Fruit fly (Drosophila melanogaster) whole organism, embryonic: Measurements from ENCODE around the gene CG1986.

Experiments used
- CG10267 ChIP-seq: fragments of 200-800 bp; sonication (Bioruptor generic); optimal IDR thresholded peaks from 2 replicates; lab custom pipeline; 2018; ENCODE audit warnings: missing biosample characterization, mild to moderate bottlenecking, missing genetic modification characterization, moderate library complexity
- CG10274 ChIP-seq: fragments of 200-800 bp; sonication (Bioruptor generic); optimal IDR thresholded peaks from 3 replicates; lab custom pipeline; 2017; ENCODE audit warnings: missing biosample characterization, mild to moderate bottlenecking, missing genetic modification characterization
- CG10543 ChIP-seq: fragments of 200-800 bp; sonication (Bioruptor generic); optimal IDR thresholded peaks from 3 replicates; lab custom pipeline; 2017; ENCODE audit warnings: missing biosample characterization, mild to moderate bottlenecking, missing genetic modification characterization, moderate library complexity
- CG10959 ChIP-seq: fragments of 200-800 bp; sonication (Bioruptor generic); IDR thresholded peaks from 2 replicates; pipeline ENCODE4 v1.3.6; 2022; ENCODE audit warnings: missing biosample characterization, missing genetic modification characterization
- CG12155 ChIP-seq: fragments of 200-800 bp; sonication (Bioruptor generic); optimal IDR thresholded peaks from 3 replicates; lab custom pipeline; 2016; ENCODE audit warnings: missing biosample characterization, missing genetic modification characterization
- CG12744 ChIP-seq: fragments of 200-800 bp; sonication (Bioruptor generic); optimal IDR thresholded peaks from 2 replicates; lab custom pipeline; 2016; ENCODE audit warnings: missing biosample characterization, missing genetic modification characterization
- CG13296 ChIP-seq: fragments of 200-800 bp; sonication (Bioruptor generic); optimal IDR thresholded peaks from 3 replicates; lab custom pipeline; 2018; ENCODE audit warnings: missing biosample characterization, mild to moderate bottlenecking, missing genetic modification characterization
- CG14014 ChIP-seq: fragments of 200-800 bp; sonication (Bioruptor generic); IDR thresholded peaks from 2 replicates; pipeline ENCODE4 v1.3.6; 2022; ENCODE audit warnings: missing biosample characterization, missing genetic modification characterization
- CG14050 ChIP-seq: fragments of 200-800 bp; sonication (Bioruptor generic); IDR thresholded peaks from 3 replicates; pipeline ENCODE4 v1.3.6; 2022; ENCODE audit warnings: missing biosample characterization, missing genetic modification characterization
- CG15269 ChIP-seq: fragments of 200-800 bp; sonication (Bioruptor generic); optimal IDR thresholded peaks from 2 replicates; lab custom pipeline; 2018; ENCODE audit warnings: missing biosample characterization, mild to moderate bottlenecking, missing genetic modification characterization, moderate library complexity
- CG17385 ChIP-seq: fragments of 200-800 bp; sonication (Bioruptor generic); optimal IDR thresholded peaks from 3 replicates; lab custom pipeline; 2018; ENCODE audit warnings: missing biosample characterization, mild to moderate bottlenecking, missing genetic modification characterization
- CG18764 ChIP-seq: fragments of 200-800 bp; sonication (Bioruptor generic); optimal IDR thresholded peaks from 3 replicates; lab custom pipeline; 2016; ENCODE audit warnings: missing biosample characterization, missing genetic modification characterization
- CG2678 ChIP-seq: fragments of 200-800 bp; sonication (Bioruptor generic); optimal IDR thresholded peaks from 3 replicates; lab custom pipeline; 2019; ENCODE audit warnings: missing biosample characterization, mild to moderate bottlenecking, missing genetic modification characterization, moderate library complexity
- CG31388 ChIP-seq: fragments of 200-800 bp; sonication (Bioruptor generic); optimal IDR thresholded peaks from 2 replicates; lab custom pipeline; 2016; ENCODE audit warnings: missing biosample characterization, missing genetic modification characterization
- CG32767 ChIP-seq: fragments of 200-800 bp; sonication (Bioruptor generic); IDR thresholded peaks from 2 replicates; pipeline ENCODE4 v1.3.6; 2022; ENCODE audit warnings: missing biosample characterization, missing genetic modification characterization
- CG5245 ChIP-seq: fragments of 200-800 bp; sonication (Bioruptor generic); optimal IDR thresholded peaks from 3 replicates; lab custom pipeline; 2016; ENCODE audit warnings: missing biosample characterization, missing genetic modification characterization
- CG6272 ChIP-seq: fragments of 200-800 bp; sonication (Bioruptor generic); IDR thresholded peaks from 2 replicates; pipeline ENCODE4 v1.3.6; 2022; ENCODE audit warnings: missing biosample characterization, missing genetic modification characterization
- CG7963 ChIP-seq: fragments of 200-800 bp; sonication (Bioruptor generic); IDR thresholded peaks from 3 replicates; pipeline ENCODE4 v1.3.6; 2022; ENCODE audit warnings: missing biosample characterization, missing genetic modification characterization; ENCODE audit not compliant: partially characterized antibody
- CG8290 ChIP-seq, 3 experiments: fragments of 200-800 bp; sonication (Bioruptor generic); optimal IDR thresholded peaks; 2 replicates each; lab custom pipeline; 2016 to 2019; ENCODE audit warnings: missing biosample characterization in 3 of 3, missing genetic modification characterization in 3 of 3, mild to moderate bottlenecking in 2 of 3, moderate library complexity in 1 of 3
- CG8478 ChIP-seq: fragments of >200 bp; optimal IDR thresholded peaks from 2 replicates; lab custom pipeline; 2018
- CG8944 ChIP-seq: fragments of 200-800 bp; sonication (Bioruptor generic); optimal IDR thresholded peaks from 3 replicates; lab custom pipeline; 2016; ENCODE audit warnings: missing biosample characterization, missing genetic modification characterization
- CTCF ChIP-seq: fragments of 200-800 bp; sonication (Bioruptor generic); optimal IDR thresholded peaks from 2 replicates; lab custom pipeline; 2017; ENCODE audit warnings: missing biosample characterization, mild to moderate bottlenecking, missing genetic modification characterization, moderate library complexity
- Dbx ChIP-seq: fragments of 200-800 bp; sonication (Bioruptor generic); IDR thresholded peaks from 3 replicates; pipeline ENCODE4 v1.3.6; 2022; ENCODE audit warnings: missing biosample characterization, missing genetic modification characterization
- Drgx ChIP-seq: fragments of 200-800 bp; sonication (Bioruptor generic); IDR thresholded peaks from 2 replicates; pipeline ENCODE4 v1.3.6; 2022; ENCODE audit warnings: missing biosample characterization, missing genetic modification characterization
- H15 ChIP-seq: fragments of 200-800 bp; sonication (Bioruptor generic); IDR thresholded peaks from 3 replicates; pipeline ENCODE4 v1.3.6; 2022; ENCODE audit warnings: missing biosample characterization, missing genetic modification characterization
- Hr51 ChIP-seq, 2 experiments: fragments of 200-800 bp; sonication (Bioruptor generic); optimal IDR thresholded peaks; 2 replicates in 1 of 2; 3 replicates in 1 of 2; lab custom pipeline; 2016 to 2018; ENCODE audit warnings: missing biosample characterization in 2 of 2, missing genetic modification characterization in 2 of 2, mild to moderate bottlenecking in 1 of 2, moderate library complexity in 1 of 2
- MBD-R2 ChIP-seq: fragments of 200-800 bp; sonication (Bioruptor generic); IDR thresholded peaks from 2 replicates; pipeline ENCODE4 v1.3.6; 2022; ENCODE audit warnings: missing biosample characterization, missing genetic modification characterization
- Myb ChIP-seq: fragments of 200-800 bp; sonication (Bioruptor generic); optimal IDR thresholded peaks from 2 replicates; lab custom pipeline; 2016; ENCODE audit warnings: missing biosample characterization, missing genetic modification characterization
- Pdp1 ChIP-seq, 2 experiments: fragments of 200-800 bp; sonication (Bioruptor generic); optimal IDR thresholded peaks; 3 replicates each; lab custom pipeline; 2016; ENCODE audit warnings: missing biosample characterization in 2 of 2, missing genetic modification characterization in 2 of 2, mild to moderate bottlenecking in 1 of 2, moderate library complexity in 1 of 2
- Ptx1 ChIP-seq: fragments of 200-800 bp; sonication (Bioruptor generic); IDR thresholded peaks from 2 replicates; pipeline ENCODE4 v1.3.6; 2022; ENCODE audit warnings: missing biosample characterization, missing genetic modification characterization
- Rfx ChIP-seq: fragments of 200-800 bp; sonication (Bioruptor generic); IDR thresholded peaks from 2 replicates; pipeline ENCODE4 v1.3.6; 2022; ENCODE audit warnings: missing biosample characterization, missing genetic modification characterization
- Sin3A ChIP-seq: fragments of >200 bp; optimal IDR thresholded peaks from 2 replicates; lab custom pipeline; 2018
- Xrp1 ChIP-seq: fragments of 200-800 bp; sonication (Bioruptor generic); IDR thresholded peaks from 2 replicates; pipeline ENCODE4 v1.3.6; 2022; ENCODE audit warnings: missing biosample characterization, missing genetic modification characterization
- ara ChIP-seq: fragments of 200-800 bp; sonication (Bioruptor generic); IDR thresholded peaks from 2 replicates; pipeline ENCODE4 v1.3.6; 2022; ENCODE audit warnings: missing biosample characterization, missing genetic modification characterization
- bowl ChIP-seq: fragments of 200-800 bp; sonication (Bioruptor generic); IDR thresholded peaks from 2 replicates; pipeline ENCODE4 v1.3.6; 2022; ENCODE audit warnings: missing biosample characterization, missing genetic modification characterization
- dan ChIP-seq: fragments of 200-800 bp; sonication (Bioruptor generic); IDR thresholded peaks from 2 replicates; pipeline ENCODE4 v1.3.6; 2022; ENCODE audit warnings: missing biosample characterization, missing genetic modification characterization
- dpn ChIP-seq, 2 experiments: fragments of 200-800 bp; sonication (Bioruptor generic); optimal IDR thresholded peaks; 3 replicates each; lab custom pipeline; 2016; ENCODE audit warnings: missing biosample characterization in 2 of 2, missing genetic modification characterization in 2 of 2
- fd64A ChIP-seq: fragments of 200-800 bp; sonication (Bioruptor generic); optimal IDR thresholded peaks from 3 replicates; lab custom pipeline; 2018; ENCODE audit warnings: missing biosample characterization, mild to moderate bottlenecking, missing genetic modification characterization
- fu2 ChIP-seq: fragments of 200-800 bp; sonication (Bioruptor generic); optimal IDR thresholded peaks from 2 replicates; lab custom pipeline; 2016; ENCODE audit warnings: missing biosample characterization, missing genetic modification characterization
- lab ChIP-seq: fragments of 200-800 bp; sonication (Bioruptor generic); optimal IDR thresholded peaks from 3 replicates; lab custom pipeline; 2017; ENCODE audit warnings: missing biosample characterization, missing genetic modification characterization, mild to moderate bottlenecking, moderate library complexity, missing genetic modification reagents
- mirr ChIP-seq: fragments of 200-800 bp; sonication (Bioruptor generic); optimal IDR thresholded peaks from 3 replicates; lab custom pipeline; 2018; ENCODE audit warnings: missing biosample characterization, mild to moderate bottlenecking, missing genetic modification characterization
- otp ChIP-seq: fragments of 200-800 bp; sonication (Bioruptor generic); IDR thresholded peaks from 3 replicates; pipeline ENCODE4, ENCODE4 v1.3.6; 2022; ENCODE audit warnings: missing biosample characterization, missing genetic modification characterization
- pnt ChIP-seq: fragments of 200-800 bp; sonication (Bioruptor generic); optimal IDR thresholded peaks from 3 replicates; lab custom pipeline; 2016; ENCODE audit warnings: missing biosample characterization, missing genetic modification characterization
- prd ChIP-seq, 3 experiments: fragments of >200 bp in 2 of 3; fragments of 200-800 bp in 1 of 3; sonication (Bioruptor generic) in 1 of 3; optimal IDR thresholded peaks in 2 of 3; IDR thresholded peaks in 1 of 3; 2 replicates in 2 of 3; 3 replicates in 1 of 3; pipeline versions ENCODE4 v1.3.6 to Lab custom; 2017 to 2022; ENCODE audit warnings: missing biosample characterization in 1 of 3, missing genetic modification characterization in 1 of 3
- row ChIP-seq: fragments of 200-800 bp; sonication (Bioruptor generic); IDR thresholded peaks from 3 replicates; pipeline ENCODE4 v1.3.6; 2022; ENCODE audit warnings: missing biosample characterization, missing genetic modification characterization
- sc ChIP-seq, 3 experiments: fragments of >200 bp in 2 of 3; fragments of 200-800 bp in 1 of 3; sonication (Bioruptor generic) in 1 of 3; optimal IDR thresholded peaks; 2 replicates in 2 of 3; 3 replicates in 1 of 3; lab custom pipeline; 2017; ENCODE audit warnings: mild to moderate bottlenecking in 1 of 3, missing biosample characterization in 1 of 3, missing genetic modification characterization in 1 of 3, missing genetic modification reagents in 1 of 3
- sens ChIP-seq: fragments of 200-800 bp; sonication (Bioruptor generic); peaks from one replicate; lab custom pipeline; 2016; ENCODE audit warnings: missing biosample characterization, missing genetic modification characterization
- tin ChIP-seq: fragments of 200-800 bp; sonication (Bioruptor generic); optimal IDR thresholded peaks from 3 replicates; lab custom pipeline; 2016; ENCODE audit warnings: missing biosample characterization, missing genetic modification characterization
- trh ChIP-seq: fragments of 200-800 bp; sonication (Bioruptor generic); optimal IDR thresholded peaks from 2 replicates; lab custom pipeline; 2016; ENCODE audit warnings: missing biosample characterization, missing genetic modification characterization

The CG1986 gene

dm6 chrX:9892834-9893233 is 18.1 kb downstream of the CG1986 start (continued):
- TF ChIP-seq MBD-R2 (GFP tag; lab: Robert Waterston, UW) (no peak), row (peak; percentile 65), dpn (GFP tag; optimal IDR thresholded peaks at IDR 0.05; lab: Kevin White, UChicago) (peak; percentile 1 to 29), tin (GFP tag; lab: Kevin White, UChicago) (peak; percentile 23), pnt (GFP tag; lab: Kevin White, UChicago) (peak; percentile 26), CG7963 (GFP tag; lab: Robert Waterston, UW) (no peak), otp (GFP tag; lab: Robert Waterston, UW) (0 out of 3 replicates have a peak, but pooled peaks have one; percentile 41), CG6272 (GFP tag; lab: Robert Waterston, UW) (0 out of 2 replicates have a peak, but pooled peaks have one; percentile 31), H15 (0 out of 3 replicates have a peak, but pooled peaks have one; percentile 44), CG31388 (GFP tag; lab: Kevin White, UChicago) (no peak), ara (no peak; the same call in 1 of the 2 replicates)
- TF ChIP-seq, all 482 proteins: peak for 119

dm6 chrX:9889686-9890085 is 21.2 kb downstream of the CG1986 start:
- TF ChIP-seq sens (GFP tag; lab: Kevin White, UChicago) = peak; percentile 32
- TF ChIP-seq CTCF (GFP tag; lab: Kevin White, UChicago) = peak; percentile 57
- TF ChIP-seq CG5245 = no peak

dm6 chrX:9885363-9885762 is 25.6 kb downstream of the CG1986 start:
- TF ChIP-seq Xrp1 = no peak
- TF ChIP-seq CG12744 = no peak
- TF ChIP-seq CG8944 (GFP tag; lab: Kevin White, UChicago) = no peak
- no peak for TF ChIP-seq sc (optimal IDR thresholded peaks at IDR 0.05; lab: Kevin White, UChicago)
- no peak for TF ChIP-seq sc (GFP tag; optimal IDR thresholded peaks at IDR 0.05; lab: Kevin White, UChicago)
- TF ChIP-seq CG14014 (GFP tag; lab: Robert Waterston, UW) = peak; percentile 22; the same call in 1 of the 2 replicates
- TF ChIP-seq CG32767 (GFP tag; lab: Robert Waterston, UW) = no peak
- TF ChIP-seq dan (GFP tag; lab: Robert Waterston, UW) = no peak
- TF ChIP-seq Rfx (GFP tag; lab: Robert Waterston, UW) = peak; percentile 33; the same call in 1 of the 2 replicates
- TF ChIP-seq CG14050 (GFP tag; lab: Robert Waterston, UW) = no peak
- TF ChIP-seq CG10267 (tag; lab: Kevin White, UChicago) = no peak
- TF ChIP-seq Myb = no peak
- no peak for TF ChIP-seq CG12155 (GFP tag; lab: Kevin White, UChicago)
- no peak for TF ChIP-seq CG13296
- TF ChIP-seq fd64A = no peak
- TF ChIP-seq CG10543 = peak; percentile 5
- peak in 1 of 2 experiments; percentile 36 for TF ChIP-seq Pdp1 (GFP tag; optimal IDR thresholded peaks at IDR 0.05; lab: Kevin White, UChicago)
- no peak for TF ChIP-seq Drgx
- no peak for TF ChIP-seq Ptx1 (GFP tag; lab: Robert Waterston, UW)
- no peak for TF ChIP-seq CG18764 (GFP tag; lab: Kevin White, UChicago)
- no peak for TF ChIP-seq CG17385
- peak; percentile 3 for TF ChIP-seq CG2678 (tag; lab: Kevin White, UChicago)
- TF ChIP-seq mirr (GFP tag; lab: Kevin White, UChicago) = peak; percentile 23
- no peak for TF ChIP-seq CG8290 (GFP tag; optimal IDR thresholded peaks at IDR 0.05; lab: Kevin White, UChicago)
- peak in 1 of 2 experiments; percentile 19 for TF ChIP-seq CG8290 (tag; optimal IDR thresholded peaks at IDR 0.05; lab: Kevin White, UChicago)
- no peak for TF ChIP-seq bowl (GFP tag; lab: Robert Waterston, UW)
- no peak for TF ChIP-seq CG10274 (GFP tag; lab: Kevin White, UChicago)
- no peak for TF ChIP-seq Sin3A (lab: Kevin White, UChicago)
- no peak for TF ChIP-seq CG10959
- peak; percentile 3 for TF ChIP-seq lab
- TF ChIP-seq fu2 = no peak
- TF ChIP-seq prd (optimal IDR thresholded peaks at IDR 0.05; lab: Kevin White, UChicago) = no peak
- TF ChIP-seq prd (GFP tag; IDR thresholded peaks at IDR 0.05; lab: Robert Waterston, UW) = no peak
- TF ChIP-seq CG15269 (tag; lab: Kevin White, UChicago) = peak; percentile 2
- TF ChIP-seq Dbx (GFP tag; lab: Robert Waterston, UW) = 0 out of 3 replicates have a peak, but pooled peaks have one; percentile 11
- no peak for TF ChIP-seq trh (GFP tag; lab: Kevin White, UChicago)
- TF ChIP-seq CG8478 (lab: Kevin White, UChicago) = no peak
- TF ChIP-seq Hr51 (GFP tag; optimal IDR thresholded peaks at IDR 0.05; lab: Kevin White, UChicago) = no peak
